Worm (Caenorhabditis elegans) whole organism, mixed stage, embryonic: ENCODE measurements around the gene F32D8.14.

Experiments
- M03D4.4 ChIP-seq: sonication (generic microtip); optimal IDR thresholded peaks from 2 replicates; lab custom pipeline; 2017; ENCODE audit warnings: mild to moderate bottlenecking, missing genetic modification characterization, missing compliant biosample characterization
- bed-3 ChIP-seq: fragments of 200-800 bp; sonication (Bioruptor generic); optimal IDR thresholded peaks from 3 replicates; lab custom pipeline; 2018; ENCODE audit warnings: mild to moderate bottlenecking, missing genetic modification characterization, moderate library complexity, missing compliant biosample characterization
- blmp-1 ChIP-seq: fragments of 150-350 bp; optimal IDR thresholded peaks from 2 replicates; lab custom pipeline; 2014; ENCODE audit warnings: missing biosample characterization, missing genetic modification characterization
- ceh-39 ChIP-seq: fragments of 150-350 bp; optimal IDR thresholded peaks from 2 replicates; lab custom pipeline; 2014; ENCODE audit warnings: missing biosample characterization, missing genetic modification characterization
- ceh-43 ChIP-seq: fragments of 200-800 bp; sonication (Bioruptor generic); optimal IDR thresholded peaks from 2 replicates; lab custom pipeline; 2018; ENCODE audit warnings: mild to moderate bottlenecking, missing genetic modification characterization, moderate library complexity, missing compliant biosample characterization
- ceh-83 ChIP-seq: fragments of 200-800 bp; sonication (Bioruptor generic); optimal IDR thresholded peaks from 2 replicates; lab custom pipeline; 2018; ENCODE audit warnings: mild to moderate bottlenecking, missing genetic modification characterization, missing compliant biosample characterization
- ces-1 ChIP-seq: fragments of 150-350 bp; optimal IDR thresholded peaks from 2 replicates; lab custom pipeline; 2014; ENCODE audit warnings: missing biosample characterization, missing genetic modification reagents, missing genetic modification characterization
- cnd-1 ChIP-seq: fragments of 200-800 bp; sonication (Bioruptor generic); optimal IDR thresholded peaks from 2 replicates; lab custom pipeline; 2018; ENCODE audit warnings: mild to moderate bottlenecking, missing genetic modification characterization, missing compliant biosample characterization
- drap-1 ChIP-seq: fragments of 200-800 bp; sonication (Bioruptor generic); optimal IDR thresholded peaks from 3 replicates; lab custom pipeline; 2018; ENCODE audit warnings: mild to moderate bottlenecking, missing genetic modification characterization, missing compliant biosample characterization
- elt-1 ChIP-seq: sonication (generic microtip); optimal IDR thresholded peaks from 2 replicates; lab custom pipeline; 2017; ENCODE audit warnings: missing genetic modification characterization, mild to moderate bottlenecking, missing compliant biosample characterization, antibody characterized with exemption, moderate library complexity, borderline replicate concordance; ENCODE audit not compliant: insufficient read depth
- elt-3 ChIP-seq: fragments of 150-350 bp; optimal IDR thresholded peaks from 2 replicates; lab custom pipeline; 2014; ENCODE audit warnings: missing biosample characterization, missing genetic modification characterization
- flh-1 ChIP-seq: fragments of 200-800 bp; sonication (Bioruptor generic); optimal IDR thresholded peaks from 2 replicates; lab custom pipeline; 2018; ENCODE audit warnings: mild to moderate bottlenecking, missing genetic modification characterization, moderate library complexity, missing compliant biosample characterization
- ham-2 ChIP-seq: fragments of 200-800 bp; sonication (Bioruptor generic); optimal IDR thresholded peaks from 2 replicates; lab custom pipeline; 2018; ENCODE audit warnings: mild to moderate bottlenecking, missing genetic modification characterization, missing compliant biosample characterization
- hlh-1 ChIP-seq: fragments of 150-350 bp; optimal IDR thresholded peaks from 2 replicates; lab custom pipeline; 2014; ENCODE audit warnings: missing biosample characterization, missing genetic modification reagents, missing genetic modification characterization
- lin-13 ChIP-seq: fragments of 150-350 bp; optimal IDR thresholded peaks from 2 replicates; lab custom pipeline; 2014; ENCODE audit warnings: missing biosample characterization, missing genetic modification characterization
- lin-32 ChIP-seq: fragments of 200-800 bp; sonication (Bioruptor generic); optimal IDR thresholded peaks from 2 replicates; lab custom pipeline; 2018; ENCODE audit warnings: mild to moderate bottlenecking, missing genetic modification characterization, missing compliant biosample characterization
- lsy-2 ChIP-seq: fragments of 150-350 bp; optimal IDR thresholded peaks from 2 replicates; lab custom pipeline; 2014; ENCODE audit warnings: missing biosample characterization, missing genetic modification characterization
- mab-5 ChIP-seq: fragments of 150-350 bp; optimal IDR thresholded peaks from 2 replicates; lab custom pipeline; 2014; ENCODE audit warnings: missing biosample characterization, missing genetic modification characterization
- mep-1 ChIP-seq: fragments of 150-350 bp; optimal IDR thresholded peaks from 2 replicates; lab custom pipeline; 2017; ENCODE audit warnings: missing biosample characterization, missing genetic modification reagents, missing genetic modification characterization, inconsistent platforms
- mls-2 ChIP-seq: sonication (generic microtip); optimal IDR thresholded peaks from 2 replicates; lab custom pipeline; 2016; ENCODE audit warnings: mild to moderate bottlenecking, missing genetic modification characterization, moderate library complexity, missing compliant biosample characterization
- nhr-12 ChIP-seq: fragments of 150-350 bp; optimal IDR thresholded peaks from 2 replicates; lab custom pipeline; 2014; ENCODE audit warnings: missing biosample characterization, missing genetic modification characterization
- nhr-2 ChIP-seq: fragments of 150-350 bp; optimal IDR thresholded peaks from 2 replicates; lab custom pipeline; 2014; ENCODE audit warnings: missing biosample characterization, missing genetic modification characterization
- nhr-237 ChIP-seq: fragments of 150-350 bp; optimal IDR thresholded peaks from 2 replicates; lab custom pipeline; 2014; ENCODE audit warnings: missing biosample characterization, missing genetic modification characterization
- nhr-28 ChIP-seq: fragments of 150-350 bp; optimal IDR thresholded peaks from 2 replicates; lab custom pipeline; 2014; ENCODE audit warnings: missing biosample characterization, missing genetic modification characterization
- nhr-76 ChIP-seq: sonication (generic microtip); optimal IDR thresholded peaks from 2 replicates; lab custom pipeline; 2017; ENCODE audit warnings: missing biosample characterization, missing genetic modification characterization
- pha-4 ChIP-seq: fragments of 150-350 bp; optimal IDR thresholded peaks from 2 replicates; lab custom pipeline; 2018; ENCODE audit warnings: missing biosample characterization, missing genetic modification reagents, missing genetic modification characterization
- sem-2 ChIP-seq: fragments of 200-800 bp; sonication (Bioruptor generic); optimal IDR thresholded peaks from 2 replicates; lab custom pipeline; 2018; ENCODE audit warnings: mild to moderate bottlenecking, missing genetic modification characterization, missing compliant biosample characterization
- snpc-4 ChIP-seq: fragments of 150-350 bp; optimal IDR thresholded peaks from 2 replicates; lab custom pipeline; 2014; ENCODE audit warnings: missing biosample characterization, missing genetic modification characterization
- sptf-1 ChIP-seq: sonication (generic microtip); optimal IDR thresholded peaks from 2 replicates; lab custom pipeline; 2017; ENCODE audit warnings: mild to moderate bottlenecking, missing genetic modification characterization, moderate library complexity, missing compliant biosample characterization
- tbx-8 ChIP-seq: fragments of 200-800 bp; sonication (Bioruptor generic); optimal IDR thresholded peaks from 2 replicates; lab custom pipeline; 2018; ENCODE audit warnings: mild to moderate bottlenecking, missing genetic modification characterization, moderate library complexity, missing compliant biosample characterization
- unc-120 ChIP-seq: sonication (generic microtip); optimal IDR thresholded peaks from 2 replicates; lab custom pipeline; 2017; ENCODE audit warnings: missing genetic modification characterization, missing compliant biosample characterization; ENCODE audit not compliant: poor library complexity, severe bottlenecking
- unc-39 ChIP-seq: fragments of 150-350 bp; optimal IDR thresholded peaks from 2 replicates; lab custom pipeline; 2014; ENCODE audit warnings: missing biosample characterization, missing genetic modification characterization
- unc-62 ChIP-seq: fragments of 150-350 bp; optimal IDR thresholded peaks from 2 replicates; lab custom pipeline; 2014; ENCODE audit warnings: missing biosample characterization, missing genetic modification reagents, missing genetic modification characterization
- zip-8 ChIP-seq: fragments of 150-350 bp; optimal IDR thresholded peaks from 2 replicates; lab custom pipeline; 2014; ENCODE audit warnings: missing biosample characterization, missing genetic modification characterization
- ztf-11 ChIP-seq: fragments of 150-350 bp; optimal IDR thresholded peaks from 2 replicates; lab custom pipeline; 2014; ENCODE audit warnings: missing biosample characterization, missing genetic modification characterization

The F32D8.14 gene

ce11 chrV:10894601-10895000 is at the start of gene F32D8.14, which contains the start of gene F32D8.5:
Gene F32D8.14 (minus strand): TSS chrV:10894788.
Gene F32D8.5 (plus strand): TSS chrV:10894800.
- TF ChIP-seq unc-62 (GFP tag; lab: Kevin White, UChicago) (peak; percentile 47), nhr-237 (tag; lab: Kevin White, UChicago) (peak; percentile 69), lsy-2 (tag; lab: Kevin White, UChicago) (peak; percentile 53), lin-13 (tag; lab: Kevin White, UChicago) (peak; percentile 19), ham-2 (no peak), ceh-83 (no peak), ces-1 (peak; percentile 65), zip-8 (no peak), ceh-43 (no peak), mep-1 (tag; lab: Kevin White, UChicago) (peak; percentile 60), tbx-8 (GFP tag; lab: Kevin White, UChicago) (no peak), nhr-12 (tag; lab: Kevin White, UChicago) (no peak), elt-3 (tag; lab: Kevin White, UChicago) (no peak), ceh-39 (tag; lab: Kevin White, UChicago) (peak; percentile 2), mab-5 (tag; lab: Kevin White, UChicago) (no peak), drap-1 (no peak), cnd-1 (tag; lab: Kevin White, UChicago) (peak; percentile 7), M03D4.4 (tag; lab: Kevin White, UChicago) (no peak), hlh-1 (tag; lab: Kevin White, UChicago) (no peak), nhr-76 (no peak), bed-3 (GFP tag; lab: Kevin White, UChicago) (no peak), nhr-2 (no peak), unc-120 (tag; lab: Kevin White, UChicago) (no peak), nhr-28 (tag; lab: Kevin White, UChicago) (no peak), lin-32 (GFP tag; lab: Kevin White, UChicago) (no peak), sptf-1 (tag; lab: Kevin White, UChicago) (peak; percentile 47), elt-1 (peak; percentile 37), flh-1 (GFP tag; lab: Kevin White, UChicago) (no peak), ztf-11 (tag; lab: Kevin White, UChicago) (no peak), snpc-4 (tag; lab: Kevin White, UChicago) (no peak), unc-39 (tag; lab: Kevin White, UChicago) (no peak), sem-2 (GFP tag; lab: Kevin White, UChicago) (no peak), pha-4 (tag; lab: Kevin White, UChicago) (peak; percentile 76), blmp-1 (tag; lab: Kevin White, UChicago) (no peak), mls-2 (tag; lab: Kevin White, UChicago) (no peak)

ce11 chrV:10942161-10942560 is 47.6 kb upstream of the F32D8.14 start, which contains the start of gene zip-9:
Gene zip-9 (plus strand): TSS chrV:10942461.
- no peak for TF ChIP-seq mep-1 (tag; lab: Kevin White, UChicago)
- no peak for TF ChIP-seq unc-39 (tag; lab: Kevin White, UChicago)
- TF ChIP-seq zip-8, result no peak
- no peak for TF ChIP-seq elt-3 (tag; lab: Kevin White, UChicago)
- TF ChIP-seq ceh-43, result no peak
- no peak for TF ChIP-seq ztf-11 (tag; lab: Kevin White, UChicago)
- no peak for TF ChIP-seq cnd-1 (tag; lab: Kevin White, UChicago)
- no peak for TF ChIP-seq M03D4.4 (tag; lab: Kevin White, UChicago)
- no peak for TF ChIP-seq ceh-39 (tag; lab: Kevin White, UChicago)
- TF ChIP-seq snpc-4 (tag; lab: Kevin White, UChicago), result no peak
- no peak for TF ChIP-seq mab-5 (tag; lab: Kevin White, UChicago)
- TF ChIP-seq ham-2, result no peak
- no peak for TF ChIP-seq elt-1
- no peak for TF ChIP-seq lsy-2 (tag; lab: Kevin White, UChicago)
- no peak for TF ChIP-seq pha-4 (tag; lab: Kevin White, UChicago)
- TF ChIP-seq nhr-12 (tag; lab: Kevin White, UChicago), result no peak
- TF ChIP-seq flh-1 (GFP tag; lab: Kevin White, UChicago), result no peak
- TF ChIP-seq, all 35 proteins: peak for 0

- TF ChIP-seq elt-3 (tag; lab: Kevin White, UChicago) (no peak), hlh-1 (tag; lab: Kevin White, UChicago) (no peak)
Measured at ce11 chrV:10941150-10941549, 46.6 kb upstream of the F32D8.14 start, which contains the start of gene F17C11.26. Gene F17C11.26 (plus strand): TSS chrV:10941450.
